Fruit fly (Drosophila melanogaster): ENCODE measurements around the gene CG43392.

dm6 chr3L:22006107-22006506 lies 23.5 kb downstream of the CG43392 start:
- no peak for TF ChIP-seq CTCF (optimal IDR thresholded peaks at IDR 0.05)
- TF ChIP-seq CG8478 (optimal IDR thresholded peaks at IDR 0.05): no peak
